Fruit fly (Drosophila melanogaster): ENCODE data around the gene JMJD5.
"Not testable (repeated sequence)": the region's sequence is repeated elsewhere in the genome, so short reads cannot be mapped to it uniquely, and the experiment has no call there.

JMJD5 gene

dm6 chr3L:871713-872112 lies 30.6 kb upstream of the JMJD5 start, which contains the start of gene Usp10:
Gene Usp10 (plus strand): TSS chr3L:871899.
- no peak for TF ChIP-seq Abd-B (GFP tag; optimal IDR thresholded peaks at IDR 0.05)
- no peak for TF ChIP-seq Rel (GFP tag; optimal IDR thresholded peaks at IDR 0.05)
- peak; percentile 68 for TF ChIP-seq Rel (tag; optimal IDR thresholded peaks at IDR 0.05)
- no peak for TF ChIP-seq br (GFP tag; optimal IDR thresholded peaks at IDR 0.05)
- TF ChIP-seq dsf (GFP tag; optimal IDR thresholded peaks at IDR 0.05; ENCODE audit: borderline replicate concordance), result no peak
- TF ChIP-seq Sp1 (GFP tag; optimal IDR thresholded peaks at IDR 0.05), result no peak
- no peak for TF ChIP-seq Hnf4 (GFP tag; optimal IDR thresholded peaks at IDR 0.05)
- no peak for TF ChIP-seq Hr78 (GFP tag; optimal IDR thresholded peaks at IDR 0.05)
- no peak for TF ChIP-seq HLH106 (tag; optimal IDR thresholded peaks at IDR 0.05)

dm6 chr3L:868800-869199 lies 27.6 kb upstream of the JMJD5 start:
- TF ChIP-seq dl (GFP tag; optimal IDR thresholded peaks at IDR 0.05; ENCODE audit: insufficient read depth in 1 of 2, partially characterized antibody in 2 of 2) (no peak), dmrt93B (GFP tag; optimal IDR thresholded peaks at IDR 0.05) (no peak), N (GFP tag; optimal IDR thresholded peaks at IDR 0.05) (no peak), HLH106 (tag; optimal IDR thresholded peaks at IDR 0.05) (no peak), Jra (GFP tag; optimal IDR thresholded peaks at IDR 0.05) (no peak), Hnf4 (GFP tag; optimal IDR thresholded peaks at IDR 0.05) (no peak), woc (GFP tag; optimal IDR thresholded peaks at IDR 0.05) (no peak), h (GFP tag; optimal IDR thresholded peaks at IDR 0.05) (no peak), dsf (GFP tag; optimal IDR thresholded peaks at IDR 0.05; ENCODE audit: borderline replicate concordance) (no peak), Hr83 (GFP tag; optimal IDR thresholded peaks at IDR 0.05; ENCODE audit: poor library complexity, severe bottlenecking) (no peak), Dif (GFP tag; optimal IDR thresholded peaks at IDR 0.05; ENCODE audit: partially characterized antibody) (no peak), pan (optimal IDR thresholded peaks at IDR 0.05) (no peak), Sp1 (GFP tag; optimal IDR thresholded peaks at IDR 0.05) (no peak), sv (GFP tag; optimal IDR thresholded peaks at IDR 0.05) (no peak)

- TF ChIP-seq Hnf4 (GFP tag; optimal IDR thresholded peaks at IDR 0.05); usp (GFP tag; optimal IDR thresholded peaks at IDR 0.05); Hr83 (GFP tag; optimal IDR thresholded peaks at IDR 0.05; ENCODE audit: poor library complexity, severe bottlenecking): not testable (repeated sequence)
Measured at dm6 chr3L:865096-865495, 23.9 kb upstream of the JMJD5 start, which contains the start of gene CG12502. Gene CG12502 (plus strand): TSS chr3L:865396.

- TF ChIP-seq sv (GFP tag; optimal IDR thresholded peaks at IDR 0.05) (peak; percentile 57), jim (GFP tag; optimal IDR thresholded peaks at IDR 0.05) (no peak), Myc (optimal IDR thresholded peaks at IDR 0.05) (no peak), usp (GFP tag; optimal IDR thresholded peaks at IDR 0.05) (no peak), Mio (GFP tag; optimal IDR thresholded peaks at IDR 0.05) (no peak), Abd-B (GFP tag; optimal IDR thresholded peaks at IDR 0.05) (no peak), woc (GFP tag; optimal IDR thresholded peaks at IDR 0.05) (peak; percentile 43), lola (GFP tag; optimal IDR thresholded peaks at IDR 0.05) (no peak), dmrt93B (GFP tag; optimal IDR thresholded peaks at IDR 0.05) (peak; percentile 6), dsf (GFP tag; optimal IDR thresholded peaks at IDR 0.05; ENCODE audit: borderline replicate concordance) (no peak), sage (GFP tag; optimal IDR thresholded peaks at IDR 0.05) (no peak), CrebA (GFP tag; optimal IDR thresholded peaks at IDR 0.05; ENCODE audit: borderline replicate concordance) (no peak), Jra (GFP tag; optimal IDR thresholded peaks at IDR 0.05) (no peak), tai (GFP tag; optimal IDR thresholded peaks at IDR 0.05) (no peak), OdsH (GFP tag; optimal IDR thresholded peaks at IDR 0.05) (peak; percentile 37), foxo (GFP tag; optimal IDR thresholded peaks at IDR 0.05) (peak in 1 of 2 experiments; percentile 70), psq (GFP tag; optimal IDR thresholded peaks at IDR 0.05) (peak; percentile 26), Vsx2 (GFP tag; optimal IDR thresholded peaks at IDR 0.05; ENCODE audit: partially characterized antibody) (no peak), CG32264 (GFP tag; optimal IDR thresholded peaks at IDR 0.05) (peak; percentile 35), N (GFP tag; optimal IDR thresholded peaks at IDR 0.05) (no peak), GATAd (GFP tag; optimal IDR thresholded peaks at IDR 0.05) (no peak), Dfd (GFP tag; optimal IDR thresholded peaks at IDR 0.05) (no peak), Rel (GFP tag; optimal IDR thresholded peaks at IDR 0.05) (no peak), Rel (tag; optimal IDR thresholded peaks at IDR 0.05) (peak; percentile 32), Hr78 (GFP tag; optimal IDR thresholded peaks at IDR 0.05) (no peak), Dif (GFP tag; optimal IDR thresholded peaks at IDR 0.05; ENCODE audit: partially characterized antibody) (no peak), h (GFP tag; optimal IDR thresholded peaks at IDR 0.05) (peak; percentile 76), ey (GFP tag; optimal IDR thresholded peaks at IDR 0.05) (peak; percentile 62), pan (optimal IDR thresholded peaks at IDR 0.05) (no peak), Sp1 (GFP tag; optimal IDR thresholded peaks at IDR 0.05) (peak; percentile 48), fru (GFP tag; optimal IDR thresholded peaks at IDR 0.05) (peak; percentile 57), br (GFP tag; optimal IDR thresholded peaks at IDR 0.05) (peak; percentile 42), Hnf4 (GFP tag; optimal IDR thresholded peaks at IDR 0.05) (peak; percentile 32), CG9705 (GFP tag; optimal IDR thresholded peaks at IDR 0.05) (peak; percentile 20), Hr83 (GFP tag; optimal IDR thresholded peaks at IDR 0.05; ENCODE audit: poor library complexity, severe bottlenecking) (no peak), rgr (GFP tag; optimal IDR thresholded peaks at IDR 0.05) (peak; percentile 67), dl (GFP tag; optimal IDR thresholded peaks at IDR 0.05; ENCODE audit: insufficient read depth in 1 of 2, partially characterized antibody in 2 of 2) (no peak), HLH106 (tag; optimal IDR thresholded peaks at IDR 0.05) (peak; percentile 73)
Measured at dm6 chr3L:857063-858015, 16.2 kb upstream of the JMJD5 start, which contains the start of gene dpr20. Gene dpr20 (minus strand): TSS chr3L:857248.

All from whole organism, wandering third instar larva.